Fruit fly (Drosophila melanogaster) whole organism, wandering third instar larva: Measurements from ENCODE around the gene Rpn11.

Experiments used
- Dfd ChIP-seq: fragments of >200 bp; optimal IDR thresholded peaks from 2 replicates; lab custom pipeline; 2017; ENCODE audit warnings: missing biosample characterization, missing genetic modification characterization
- Hr78 ChIP-seq: fragments of >200 bp; optimal IDR thresholded peaks from 2 replicates; lab custom pipeline; 2017; ENCODE audit warnings: missing biosample characterization, missing genetic modification characterization
- Jra ChIP-seq: sonication (Bioruptor generic); optimal IDR thresholded peaks from 2 replicates; lab custom pipeline; 2016; ENCODE audit warnings: missing biosample characterization, missing genetic modification characterization
- Myc ChIP-seq: fragments of >200 bp; optimal IDR thresholded peaks from 2 replicates; lab custom pipeline; 2017
- OdsH ChIP-seq: fragments of 200-800 bp; sonication (Bioruptor generic); optimal IDR thresholded peaks from 2 replicates; lab custom pipeline; 2016; ENCODE audit warnings: missing biosample characterization, mild to moderate bottlenecking, missing genetic modification characterization
- Rel ChIP-seq, 2 experiments: fragments of 200-800 bp; sonication (Bioruptor generic) in 1 of 2; optimal IDR thresholded peaks; 2 replicates in 1 of 2; 3 replicates in 1 of 2; lab custom pipeline; 2016 to 2019; ENCODE audit warnings: mild to moderate bottlenecking in 2 of 2, missing biosample characterization in 2 of 2, missing genetic modification characterization in 2 of 2, moderate library complexity in 1 of 2
- Vsx2 ChIP-seq: fragments of 200-300, 225-300 bp; sonication (Bioruptor generic); optimal IDR thresholded peaks from 2 replicates; lab custom pipeline; 2018; ENCODE audit warnings: missing biosample characterization, missing genetic modification characterization; ENCODE audit not compliant: partially characterized antibody
- dl ChIP-seq, 2 experiments: fragments of 175-275, 200-275 bp in 1 of 2; fragments of 200-275 bp in 1 of 2; sonication (Bioruptor generic); optimal IDR thresholded peaks; lab custom pipeline; 2018; ENCODE audit warnings: mild to moderate bottlenecking in 2 of 2, missing biosample characterization in 2 of 2, missing genetic modification characterization in 2 of 2, moderate library complexity in 2 of 2; ENCODE audit not compliant: partially characterized antibody in 2 of 2, insufficient read depth in 1 of 2
- fru ChIP-seq: fragments of 200-800 bp; sonication (Bioruptor generic); optimal IDR thresholded peaks from 3 replicates; lab custom pipeline; 2016; ENCODE audit warnings: missing biosample characterization, mild to moderate bottlenecking, missing genetic modification characterization
- h ChIP-seq: fragments of 200-800 bp; sonication (Bioruptor generic); optimal IDR thresholded peaks from 3 replicates; lab custom pipeline; 2016; ENCODE audit warnings: missing biosample characterization, mild to moderate bottlenecking, missing genetic modification characterization
- lola ChIP-seq: fragments of >200 bp; optimal IDR thresholded peaks from 2 replicates; lab custom pipeline; 2017; ENCODE audit warnings: missing biosample characterization, missing genetic modification characterization
- psq ChIP-seq: fragments of 200-800 bp; sonication (Bioruptor generic); optimal IDR thresholded peaks from 3 replicates; lab custom pipeline; 2017; ENCODE audit warnings: missing biosample characterization, mild to moderate bottlenecking, missing genetic modification characterization, moderate library complexity
- usp ChIP-seq: fragments of >200 bp; optimal IDR thresholded peaks from 2 replicates; lab custom pipeline; 2017; ENCODE audit warnings: missing biosample characterization, missing genetic modification characterization

- TF ChIP-seq Vsx2 (GFP tag; lab: Kevin White, UChicago) = no peak
- TF ChIP-seq Rel (GFP tag; optimal IDR thresholded peaks at IDR 0.05; lab: Kevin White, UChicago) = no peak
- TF ChIP-seq Rel (tag; optimal IDR thresholded peaks at IDR 0.05; lab: Kevin White, UChicago) = no peak
- no peak for TF ChIP-seq Hr78
- TF ChIP-seq fru = no peak
- TF ChIP-seq psq (GFP tag; lab: Kevin White, UChicago) = no peak
- no peak for TF ChIP-seq Dfd (GFP tag; lab: Kevin White, UChicago)
- TF ChIP-seq lola (GFP tag; lab: Kevin White, UChicago) = no peak
- TF ChIP-seq dl (GFP tag; optimal IDR thresholded peaks at IDR 0.05; lab: Kevin White, UChicago; ENCODE audit: insufficient read depth in 1 of 2, partially characterized antibody in 2 of 2) = no peak
- no peak for TF ChIP-seq Jra (GFP tag; lab: Kevin White, UChicago)
- TF ChIP-seq OdsH (GFP tag; lab: Kevin White, UChicago) = no peak
- TF ChIP-seq usp (GFP tag; lab: Kevin White, UChicago) = no peak
- no peak for TF ChIP-seq h (GFP tag; lab: Kevin White, UChicago)
- TF ChIP-seq Myc (lab: Kevin White, UChicago) = no peak
Observed at dm6 chr2L:5049974-5050373, 9.6 kb downstream of the Rpn11 start.
